Worm (Caenorhabditis elegans) whole organism, late embryonic: ENCODE measurements around the gene Y17D7B.4.

Experiments
- C08G9.2 ChIP-seq: sonication (generic microtip); optimal IDR thresholded peaks from 2 replicates; lab custom pipeline; 2016; ENCODE audit warnings: mild to moderate bottlenecking, missing genetic modification characterization, moderate library complexity, missing compliant biosample characterization
- F13H6.1 ChIP-seq: sonication (generic microtip); optimal IDR thresholded peaks from 2 replicates; lab custom pipeline; 2016; ENCODE audit warnings: missing genetic modification characterization, missing compliant biosample characterization
- K09A11.1 ChIP-seq: sonication (generic microtip); optimal IDR thresholded peaks from 2 replicates; lab custom pipeline; 2017; ENCODE audit warnings: antibody characterized with exemption, mild to moderate bottlenecking, missing genetic modification characterization, missing compliant biosample characterization; ENCODE audit not compliant: insufficient read depth
- ahr-1 ChIP-seq: sonication (generic microtip); optimal IDR thresholded peaks from 2 replicates; lab custom pipeline; 2016; ENCODE audit warnings: missing genetic modification characterization, missing compliant biosample characterization
- ceh-18 ChIP-seq: sonication (generic microtip); optimal IDR thresholded peaks from 2 replicates; lab custom pipeline; 2016; ENCODE audit warnings: missing genetic modification characterization, missing compliant biosample characterization
- ceh-31 ChIP-seq: sonication (generic microtip); optimal IDR thresholded peaks from 2 replicates; lab custom pipeline; 2016; ENCODE audit warnings: missing genetic modification characterization, missing compliant biosample characterization
- ceh-34 ChIP-seq: sonication (generic microtip); optimal IDR thresholded peaks from 2 replicates; lab custom pipeline; 2016; ENCODE audit warnings: mild to moderate bottlenecking, missing genetic modification characterization, missing compliant biosample characterization
- ceh-45 ChIP-seq: fragments of 200-800 bp; sonication (Bioruptor generic); IDR thresholded peaks from 2 replicates; pipeline ENCODE4 v1.3.6; 2022; ENCODE audit warnings: missing genetic modification reagents, missing genetic modification characterization, missing compliant biosample characterization
- ceh-6 ChIP-seq: fragments of 200-800 bp; sonication (Bioruptor generic); optimal IDR thresholded peaks from 2 replicates; lab custom pipeline; 2018; ENCODE audit warnings: mild to moderate bottlenecking, missing genetic modification characterization, missing compliant biosample characterization
- che-1 ChIP-seq: sonication (generic microtip); optimal IDR thresholded peaks from 2 replicates; lab custom pipeline; 2016; ENCODE audit warnings: mild to moderate bottlenecking, missing genetic modification characterization, missing compliant biosample characterization
- dmd-4 ChIP-seq: sonication (generic microtip); optimal IDR thresholded peaks from 2 replicates; lab custom pipeline; 2016; ENCODE audit warnings: borderline replicate concordance, missing genetic modification characterization, missing compliant biosample characterization
- fkh-10 ChIP-seq: fragments of 150-350 bp; optimal IDR thresholded peaks from 2 replicates; lab custom pipeline; 2014; ENCODE audit warnings: missing biosample characterization, missing genetic modification reagents, missing genetic modification characterization
- fkh-6 ChIP-seq: sonication (generic microtip); optimal IDR thresholded peaks from 2 replicates; lab custom pipeline; 2016; ENCODE audit warnings: missing genetic modification characterization, missing compliant biosample characterization
- gmeb-2 ChIP-seq: sonication (generic microtip); optimal IDR thresholded peaks from 2 replicates; lab custom pipeline; 2016; ENCODE audit warnings: missing genetic modification characterization, inconsistent platforms, missing compliant biosample characterization
- hlh-13 ChIP-seq: fragments of 200-800 bp; sonication (Bioruptor generic); optimal IDR thresholded peaks from 2 replicates; lab custom pipeline; 2018; ENCODE audit warnings: mild to moderate bottlenecking, missing genetic modification characterization, missing compliant biosample characterization
- hlh-8 ChIP-seq: sonication (generic microtip); optimal IDR thresholded peaks from 2 replicates; lab custom pipeline; 2016; ENCODE audit warnings: missing genotype, missing genetic modification characterization, missing compliant biosample characterization
- lim-6 ChIP-seq: sonication (generic microtip); optimal IDR thresholded peaks from 2 replicates; lab custom pipeline; 2016; ENCODE audit warnings: missing genetic modification characterization, missing compliant biosample characterization
- mec-3 ChIP-seq: sonication (generic microtip); optimal IDR thresholded peaks from 2 replicates; lab custom pipeline; 2016; ENCODE audit warnings: borderline replicate concordance, missing genetic modification characterization, missing compliant biosample characterization
- nhr-11 ChIP-seq: fragments of 150-350 bp; optimal IDR thresholded peaks from 2 replicates; lab custom pipeline; 2014; ENCODE audit warnings: missing biosample characterization, missing genetic modification characterization
- nhr-232 ChIP-seq: sonication (generic microtip); optimal IDR thresholded peaks from 2 replicates; lab custom pipeline; 2016; ENCODE audit warnings: missing genetic modification characterization, missing compliant biosample characterization
- npax-4 ChIP-seq: sonication (generic microtip); optimal IDR thresholded peaks from 2 replicates; lab custom pipeline; 2016; ENCODE audit warnings: missing genetic modification characterization, missing compliant biosample characterization
- odd-2 ChIP-seq: sonication (generic microtip); optimal IDR thresholded peaks from 2 replicates; lab custom pipeline; 2017; ENCODE audit warnings: antibody characterized with exemption, mild to moderate bottlenecking, missing genetic modification characterization, missing compliant biosample characterization
- pag-3 ChIP-seq: sonication (generic microtip); optimal IDR thresholded peaks from 2 replicates; lab custom pipeline; 2016; ENCODE audit warnings: missing compliant biosample characterization, missing genetic modification characterization, borderline replicate concordance
- pha-2 ChIP-seq: sonication (generic microtip); optimal IDR thresholded peaks from 2 replicates; lab custom pipeline; 2017; ENCODE audit warnings: mild to moderate bottlenecking, missing genetic modification characterization, missing compliant biosample characterization
- pros-1 ChIP-seq: fragments of 150-350 bp; optimal IDR thresholded peaks from 2 replicates; lab custom pipeline; 2014; ENCODE audit warnings: missing biosample characterization, missing genetic modification reagents, missing genetic modification characterization
- rnt-1 ChIP-seq: sonication (generic microtip); optimal IDR thresholded peaks from 2 replicates; lab custom pipeline; 2016; ENCODE audit warnings: missing genetic modification characterization, missing compliant biosample characterization
- sox-2 ChIP-seq: fragments of 200-800 bp; sonication (Bioruptor generic); IDR thresholded peaks from 2 replicates; pipeline ENCODE4 v1.3.6; 2022; ENCODE audit warnings: missing genetic modification reagents, missing genetic modification characterization, missing compliant biosample characterization
- syd-9 ChIP-seq: sonication (generic microtip); optimal IDR thresholded peaks from 2 replicates; lab custom pipeline; 2016; ENCODE audit warnings: mild to moderate bottlenecking, missing genetic modification characterization, moderate library complexity, missing compliant biosample characterization
- tbx-2 ChIP-seq: sonication (generic microtip); optimal IDR thresholded peaks from 2 replicates; lab custom pipeline; 2016; ENCODE audit warnings: missing genetic modification characterization, missing compliant biosample characterization
- tbx-7 ChIP-seq: sonication (generic microtip); optimal IDR thresholded peaks from 2 replicates; lab custom pipeline; 2016; ENCODE audit warnings: missing genotype, missing genetic modification characterization, missing compliant biosample characterization
- ttx-3 ChIP-seq: sonication (generic microtip); optimal IDR thresholded peaks from 2 replicates; lab custom pipeline; 2016; ENCODE audit warnings: missing genetic modification reagents, missing genetic modification characterization, missing compliant biosample characterization
- unc-3 ChIP-seq, 2 experiments: fragments of 200-800 bp in 1 of 2; sonication (Bioruptor generic) in 1 of 2; sonication (generic microtip) in 1 of 2; conservative IDR thresholded peaks in 1 of 2; optimal IDR thresholded peaks in 1 of 2; 2 replicates each; pipeline versions ENCODE4 v1.3.6 to Lab custom; 2016 to 2022; ENCODE audit warnings: missing compliant biosample characterization in 2 of 2, missing genetic modification characterization in 2 of 2, missing genetic modification reagents in 1 of 2
- unc-42 ChIP-seq: sonication (generic microtip); optimal IDR thresholded peaks from 2 replicates; lab custom pipeline; 2016; ENCODE audit warnings: missing genotype, missing genetic modification characterization, missing compliant biosample characterization
- unc-86 ChIP-seq: sonication (generic microtip); optimal IDR thresholded peaks from 2 replicates; lab custom pipeline; 2016; ENCODE audit warnings: missing genetic modification characterization, missing compliant biosample characterization
- zip-5 ChIP-seq: sonication (generic microtip); optimal IDR thresholded peaks from 2 replicates; lab custom pipeline; 2016; ENCODE audit warnings: missing genetic modification characterization, missing compliant biosample characterization
- ztf-16 ChIP-seq: sonication (generic microtip); optimal IDR thresholded peaks from 2 replicates; lab custom pipeline; 2017; ENCODE audit warnings: missing genetic modification characterization, missing compliant biosample characterization

The Y17D7B.4 gene

ce11 chrV:18780605-18781004 is 4.1 kb upstream of the Y17D7B.4 start:
- TF ChIP-seq hlh-8 (tag; lab: Kevin White, UChicago) (no peak), pha-2 (no peak), pros-1 (tag; lab: Kevin White, UChicago) (no peak), fkh-6 (tag; lab: Kevin White, UChicago) (no peak), ceh-6 (GFP tag; lab: Kevin White, UChicago) (no peak), K09A11.1 (tag; lab: Kevin White, UChicago) (no peak), gmeb-2 (tag; lab: Kevin White, UChicago) (no peak)

DNA sequence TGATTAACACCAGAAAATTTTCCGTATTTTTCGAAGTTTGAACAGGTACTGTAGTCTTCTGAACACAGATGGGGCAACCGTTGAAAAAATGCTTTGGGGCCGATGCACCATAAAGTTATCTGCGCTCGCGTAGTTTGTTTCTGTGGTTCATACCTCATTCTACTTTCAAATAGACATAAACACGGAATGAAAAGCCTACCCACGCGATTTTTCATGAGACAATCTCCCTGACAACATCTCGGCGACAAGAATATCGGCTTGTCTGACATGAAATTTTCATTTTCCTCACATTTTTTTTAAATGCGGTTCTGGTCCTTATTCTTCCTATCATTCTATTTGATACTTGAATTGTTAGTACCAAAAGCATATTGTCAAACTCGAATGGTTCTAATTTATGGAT is 3.7 kb downstream of the Y17D7B.4 start, which contains the start of gene clec-257:
Gene clec-257 (plus strand): TSS at position 301 of the 400 bp plus-strand sequence.
- TF ChIP-seq nhr-11 (tag; lab: Kevin White, UChicago) = no peak
- no peak for TF ChIP-seq nhr-232 (tag; lab: Kevin White, UChicago)
- TF ChIP-seq F13H6.1 (tag; lab: Kevin White, UChicago) = no peak
- TF ChIP-seq zip-5 (tag; lab: Kevin White, UChicago) = no peak
- no peak for TF ChIP-seq npax-4 (tag; lab: Kevin White, UChicago)
- no peak for TF ChIP-seq ceh-31
- TF ChIP-seq ceh-45 (GFP tag; lab: Robert Waterston, UW) = no peak
- TF ChIP-seq, all 69 proteins: peak for 0

ce11 chrV:18771804-18772386 is 4.6 kb downstream of the Y17D7B.4 start:
- TF ChIP-seq ahr-1 = no peak
- TF ChIP-seq ceh-18 = no peak
- TF ChIP-seq C08G9.2 (tag; lab: Kevin White, UChicago) = no peak
- TF ChIP-seq zip-5 (tag; lab: Kevin White, UChicago) = no peak
- TF ChIP-seq pag-3 (tag; lab: Kevin White, UChicago) = no peak
- TF ChIP-seq hlh-8 (tag; lab: Kevin White, UChicago) = no peak
- no peak for TF ChIP-seq npax-4 (tag; lab: Kevin White, UChicago)
- TF ChIP-seq ttx-3 (tag; lab: Kevin White, UChicago) = no peak
- no peak for TF ChIP-seq sox-2
- TF ChIP-seq syd-9 (tag; lab: Kevin White, UChicago) = no peak
- TF ChIP-seq tbx-7 (tag; lab: Kevin White, UChicago) = no peak
- no peak for TF ChIP-seq dmd-4 (tag; lab: Kevin White, UChicago)
- no peak for TF ChIP-seq nhr-232 (tag; lab: Kevin White, UChicago)
- TF ChIP-seq ceh-6 (GFP tag; lab: Kevin White, UChicago) = no peak
- no peak for TF ChIP-seq odd-2 (tag; lab: Kevin White, UChicago)
- TF ChIP-seq rnt-1 = no peak
- TF ChIP-seq ztf-16 (tag; lab: Kevin White, UChicago) = no peak
- TF ChIP-seq, all 69 proteins: peak for 0

ce11 chrV:18771390-18771789 is 5.1 kb downstream of the Y17D7B.4 start, which contains the start of gene clec-256:
Gene clec-256, plus strand, starts transcription at chrV:18771690.
- TF ChIP-seq mec-3 (no peak), pha-2 (no peak), unc-86 (tag; lab: Kevin White, UChicago) (no peak), pros-1 (tag; lab: Kevin White, UChicago) (no peak), ceh-34 (tag; lab: Kevin White, UChicago) (no peak), hlh-8 (tag; lab: Kevin White, UChicago) (no peak), che-1 (tag; lab: Kevin White, UChicago) (no peak), hlh-13 (GFP tag; lab: Kevin White, UChicago) (no peak), lim-6 (tag; lab: Kevin White, UChicago) (no peak), F13H6.1 (tag; lab: Kevin White, UChicago) (no peak), unc-3 (GFP tag; conservative IDR thresholded peaks at IDR 0.05; lab: Robert Waterston, UW) (no peak), unc-3 (tag; optimal IDR thresholded peaks at IDR 0.05; lab: Kevin White, UChicago) (no peak), ttx-3 (tag; lab: Kevin White, UChicago) (no peak), tbx-2 (no peak), unc-42 (tag; lab: Kevin White, UChicago) (no peak), fkh-10 (GFP tag; lab: Kevin White, UChicago) (no peak), rnt-1 (no peak)
